Worm (Caenorhabditis elegans): ENCODE data around the gene col-89.

- no peak for TF ChIP-seq hmg-4 (GFP tag; optimal IDR thresholded peaks at IDR 0.05)
- no peak for TF ChIP-seq tra-4 (tag; optimal IDR thresholded peaks at IDR 0.05)
- TF ChIP-seq ama-1 (optimal IDR thresholded peaks at IDR 0.05): no peak
- TF ChIP-seq F13C5.2 (tag; optimal IDR thresholded peaks at IDR 0.05): no peak
Measured at ce11 chrIII:4723922-4724321, 24.0 kb upstream of the col-89 start.

All from whole organism, early embryonic.